Fruit fly (Drosophila melanogaster) whole organism, embryonic: Measurements from ENCODE around the gene Cpsf100.

Experiments used
- Awh ChIP-seq: fragments of 200-800 bp; sonication (Bioruptor generic); IDR thresholded peaks from 2 replicates; pipeline ENCODE4, ENCODE4 v1.3.6; 2022; ENCODE audit warnings: missing biosample characterization, missing genetic modification characterization
- Bteb2 ChIP-seq: fragments of 200-800 bp; sonication (Bioruptor generic); optimal IDR thresholded peaks from 2 replicates; lab custom pipeline; 2016; ENCODE audit warnings: missing biosample characterization, missing genetic modification characterization
- CG10267 ChIP-seq: fragments of 200-800 bp; sonication (Bioruptor generic); optimal IDR thresholded peaks from 2 replicates; lab custom pipeline; 2018; ENCODE audit warnings: missing biosample characterization, mild to moderate bottlenecking, missing genetic modification characterization, moderate library complexity
- CG11560 ChIP-seq: fragments of 200-800 bp; sonication (Bioruptor generic); IDR thresholded peaks from 3 replicates; pipeline ENCODE4 v1.3.6; 2022; ENCODE audit warnings: missing biosample characterization, missing genetic modification characterization
- CG11696 ChIP-seq: fragments of 200-800 bp; sonication (Bioruptor generic); IDR thresholded peaks from 2 replicates; pipeline ENCODE4 v1.3.6; 2022; ENCODE audit warnings: missing biosample characterization, missing genetic modification characterization
- CG12155 ChIP-seq: fragments of 200-800 bp; sonication (Bioruptor generic); optimal IDR thresholded peaks from 3 replicates; lab custom pipeline; 2016; ENCODE audit warnings: missing biosample characterization, missing genetic modification characterization
- CG15601 ChIP-seq: fragments of 200-800 bp; sonication (Bioruptor generic); optimal IDR thresholded peaks from 3 replicates; lab custom pipeline; 2019; ENCODE audit warnings: missing biosample characterization, mild to moderate bottlenecking, missing genetic modification characterization, moderate library complexity
- CG15696 ChIP-seq: fragments of 200-800 bp; sonication (Bioruptor generic); optimal IDR thresholded peaks from 2 replicates; lab custom pipeline; 2019; ENCODE audit warnings: missing biosample characterization, mild to moderate bottlenecking, missing genetic modification characterization, moderate library complexity
- CG16815 ChIP-seq: fragments of 200-800 bp; sonication (Bioruptor generic); optimal IDR thresholded peaks from 3 replicates; lab custom pipeline; 2017; ENCODE audit warnings: missing biosample characterization, mild to moderate bottlenecking, missing genetic modification characterization
- CG17912 ChIP-seq: fragments of 200-800 bp; sonication (Bioruptor generic); optimal IDR thresholded peaks from 2 replicates; lab custom pipeline; 2018; ENCODE audit warnings: missing biosample characterization, mild to moderate bottlenecking, missing genetic modification characterization
- CG18476 ChIP-seq: fragments of 200-800 bp; sonication (Bioruptor generic); optimal IDR thresholded peaks from 2 replicates; lab custom pipeline; 2016; ENCODE audit warnings: missing biosample characterization, mild to moderate bottlenecking, missing genetic modification characterization
- CG18619 ChIP-seq: fragments of 200-800 bp; sonication (Bioruptor generic); optimal IDR thresholded peaks from 3 replicates; lab custom pipeline; 2017; ENCODE audit warnings: missing biosample characterization, mild to moderate bottlenecking, missing genetic modification characterization
- CG3281 ChIP-seq: fragments of 200-800 bp; sonication (Bioruptor generic); optimal IDR thresholded peaks from 3 replicates; lab custom pipeline; 2017; ENCODE audit warnings: missing biosample characterization, mild to moderate bottlenecking, missing genetic modification characterization
- CG3847 ChIP-seq: fragments of 200-800 bp; sonication (Bioruptor generic); IDR thresholded peaks from 2 replicates; pipeline ENCODE4 v1.3.6; 2022; ENCODE audit warnings: missing biosample characterization, missing genetic modification characterization
- CG4424 ChIP-seq: fragments of 200-800 bp; sonication (Bioruptor generic); optimal IDR thresholded peaks from 3 replicates; lab custom pipeline; 2016; ENCODE audit warnings: missing biosample characterization, missing genetic modification characterization
- CG8281 ChIP-seq: fragments of 200-800 bp; sonication (Bioruptor generic); optimal IDR thresholded peaks from 2 replicates; lab custom pipeline; 2018; ENCODE audit warnings: missing biosample characterization, mild to moderate bottlenecking, missing genetic modification characterization, moderate library complexity
- Dek ChIP-seq: fragments of 200-800 bp; sonication (Bioruptor generic); optimal IDR thresholded peaks from 3 replicates; lab custom pipeline; 2019; ENCODE audit warnings: missing biosample characterization, mild to moderate bottlenecking, missing genetic modification characterization, moderate library complexity
- Doc2 ChIP-seq: fragments of 200-800 bp; sonication (Bioruptor generic); IDR thresholded peaks from 2 replicates; pipeline ENCODE4 v1.3.6; 2022; ENCODE audit warnings: missing biosample characterization, missing genetic modification characterization
- Gug ChIP-seq: fragments of 200-800 bp; sonication (Bioruptor generic); IDR thresholded peaks from 4 replicates; pipeline ENCODE4 v1.3.6; 2022; ENCODE audit warnings: missing biosample characterization, missing genetic modification characterization
- HLH54F ChIP-seq: fragments of 200-800 bp; sonication (Bioruptor generic); optimal IDR thresholded peaks from 3 replicates; lab custom pipeline; 2016; ENCODE audit warnings: missing biosample characterization, missing genetic modification characterization
- HmgZ ChIP-seq: fragments of 200-800 bp; sonication (Bioruptor generic); optimal IDR thresholded peaks from 2 replicates; lab custom pipeline; 2018; ENCODE audit warnings: missing biosample characterization, mild to moderate bottlenecking, missing genetic modification characterization
- Oli ChIP-seq: fragments of 200-800 bp; sonication (Bioruptor generic); optimal IDR thresholded peaks from 2 replicates; lab custom pipeline; 2018; ENCODE audit warnings: missing biosample characterization, mild to moderate bottlenecking, missing genetic modification characterization, moderate library complexity
- Rx ChIP-seq: fragments of 200-800 bp; sonication (Bioruptor generic); IDR thresholded peaks from 2 replicates; pipeline ENCODE4 v1.3.6; 2022; ENCODE audit warnings: missing biosample characterization, missing genetic modification characterization
- Stat92E ChIP-seq, 3 experiments: fragments of >200 bp in 2 of 3; fragments of 200-800 bp in 1 of 3; sonication (Bioruptor generic) in 1 of 3; optimal IDR thresholded peaks; 2 replicates each; lab custom pipeline; 2017 to 2019; ENCODE audit warnings: missing biosample characterization in 3 of 3, missing genetic modification characterization in 3 of 3, mild to moderate bottlenecking in 1 of 3, moderate library complexity in 1 of 3
- ara ChIP-seq: fragments of 200-800 bp; sonication (Bioruptor generic); IDR thresholded peaks from 2 replicates; pipeline ENCODE4 v1.3.6; 2022; ENCODE audit warnings: missing biosample characterization, missing genetic modification characterization
- dan ChIP-seq: fragments of 200-800 bp; sonication (Bioruptor generic); IDR thresholded peaks from 2 replicates; pipeline ENCODE4 v1.3.6; 2022; ENCODE audit warnings: missing biosample characterization, missing genetic modification characterization
- en ChIP-seq: fragments of 200-800 bp; sonication (Bioruptor generic); optimal IDR thresholded peaks from 2 replicates; lab custom pipeline; 2016; ENCODE audit warnings: missing biosample characterization, missing genetic modification characterization
- gce ChIP-seq: fragments of 200-800 bp; sonication (Bioruptor generic); IDR thresholded peaks from 3 replicates; pipeline ENCODE4 v1.3.6; 2022; ENCODE audit warnings: missing biosample characterization, missing genetic modification characterization
- gcm ChIP-seq: fragments of 200-800 bp; sonication (Bioruptor generic); optimal IDR thresholded peaks from 2 replicates; lab custom pipeline; 2019; ENCODE audit warnings: missing biosample characterization, mild to moderate bottlenecking, missing genetic modification characterization, moderate library complexity
- gem ChIP-seq: fragments of 200-800 bp; sonication (Bioruptor generic); optimal IDR thresholded peaks from 2 replicates; lab custom pipeline; 2019; ENCODE audit warnings: missing biosample characterization, mild to moderate bottlenecking, missing genetic modification characterization, moderate library complexity
- gsb ChIP-seq: fragments of 200-800 bp; sonication (Bioruptor generic); IDR thresholded peaks from 2 replicates; pipeline ENCODE4 v1.3.6; 2022; ENCODE audit warnings: missing biosample characterization, missing genetic modification characterization
- h ChIP-seq: fragments of >200 bp; optimal IDR thresholded peaks from 2 replicates; lab custom pipeline; 2017
- ind ChIP-seq: fragments of 200-800 bp; sonication (Bioruptor generic); optimal IDR thresholded peaks from 3 replicates; lab custom pipeline; 2016; ENCODE audit warnings: missing biosample characterization, missing genetic modification characterization
- lab ChIP-seq: fragments of 200-800 bp; sonication (Bioruptor generic); optimal IDR thresholded peaks from 3 replicates; lab custom pipeline; 2017; ENCODE audit warnings: missing biosample characterization, missing genetic modification characterization, mild to moderate bottlenecking, moderate library complexity, missing genetic modification reagents
- lola ChIP-seq, 3 experiments: fragments of >200 bp in 2 of 3; fragments of 200-800 bp in 1 of 3; sonication (Bioruptor generic) in 1 of 3; optimal IDR thresholded peaks; 2 replicates each; lab custom pipeline; 2017 to 2019; ENCODE audit warnings: missing biosample characterization in 3 of 3, missing genetic modification characterization in 3 of 3, mild to moderate bottlenecking in 1 of 3, moderate library complexity in 1 of 3
- maf-S ChIP-seq: fragments of 200-800 bp; sonication (Bioruptor generic); optimal IDR thresholded peaks from 2 replicates; lab custom pipeline; 2016; ENCODE audit warnings: missing biosample characterization, missing genetic modification characterization
- onecut ChIP-seq: fragments of 200-800 bp; sonication (Bioruptor generic); IDR thresholded peaks from 2 replicates; pipeline ENCODE4 v1.3.6; 2022; ENCODE audit warnings: missing biosample characterization, missing genetic modification characterization
- pan ChIP-seq, 4 experiments: fragments of >200 bp in 3 of 4; fragments of 200-800 bp in 1 of 4; sonication (Bioruptor generic) in 1 of 4; optimal IDR thresholded peaks in 3 of 4; IDR thresholded peaks in 1 of 4; 2 replicates each; pipeline versions ENCODE4 v1.3.6 to Lab custom; 2017 to 2022; ENCODE audit warnings: missing biosample characterization in 2 of 4, missing genetic modification characterization in 2 of 4, mixed read lengths in 1 of 4
- prd ChIP-seq, 3 experiments: fragments of >200 bp in 2 of 3; fragments of 200-800 bp in 1 of 3; sonication (Bioruptor generic) in 1 of 3; optimal IDR thresholded peaks in 2 of 3; IDR thresholded peaks in 1 of 3; 2 replicates in 2 of 3; 3 replicates in 1 of 3; pipeline versions ENCODE4 v1.3.6 to Lab custom; 2017 to 2022; ENCODE audit warnings: missing biosample characterization in 1 of 3, missing genetic modification characterization in 1 of 3
- ro ChIP-seq: fragments of 200-800 bp; sonication (Bioruptor generic); IDR thresholded peaks from 2 replicates; pipeline ENCODE4 v1.3.6; 2022; ENCODE audit warnings: missing biosample characterization, missing genetic modification characterization
- salm ChIP-seq: fragments of 200-800 bp; sonication (Bioruptor generic); optimal IDR thresholded peaks from 2 replicates; lab custom pipeline; 2018; ENCODE audit warnings: missing biosample characterization, mild to moderate bottlenecking, missing genetic modification characterization
- scrt ChIP-seq: fragments of 200-800 bp; sonication (Bioruptor generic); optimal IDR thresholded peaks from 2 replicates; lab custom pipeline; 2018; ENCODE audit warnings: missing biosample characterization, mild to moderate bottlenecking, missing genetic modification characterization, moderate library complexity
- sd ChIP-seq: fragments of 200-800 bp; sonication (Bioruptor generic); optimal IDR thresholded peaks from 3 replicates; lab custom pipeline; 2018; ENCODE audit warnings: missing biosample characterization, mild to moderate bottlenecking, missing genetic modification characterization, moderate library complexity
- sima ChIP-seq: fragments of 200-800 bp; sonication (Bioruptor generic); optimal IDR thresholded peaks from 2 replicates; lab custom pipeline; 2016; ENCODE audit warnings: missing biosample characterization, missing genetic modification characterization
- stc ChIP-seq: fragments of 200-800 bp; sonication (Bioruptor generic); IDR thresholded peaks from 2 replicates; pipeline ENCODE4 v1.3.6; 2022; ENCODE audit warnings: missing biosample characterization, missing genetic modification characterization
- unc-4 ChIP-seq: fragments of 200-800 bp; sonication (Bioruptor generic); IDR thresholded peaks from 2 replicates; pipeline ENCODE4 v1.3.6; 2022; ENCODE audit warnings: missing biosample characterization, missing genetic modification characterization; ENCODE audit not compliant: partially characterized antibody
- wor ChIP-seq: fragments of 200-800 bp; sonication (Bioruptor generic); IDR thresholded peaks from 2 replicates; pipeline ENCODE4 v1.3.6; 2022; ENCODE audit warnings: missing biosample characterization, missing genetic modification characterization

Cpsf100 gene

DNA sequence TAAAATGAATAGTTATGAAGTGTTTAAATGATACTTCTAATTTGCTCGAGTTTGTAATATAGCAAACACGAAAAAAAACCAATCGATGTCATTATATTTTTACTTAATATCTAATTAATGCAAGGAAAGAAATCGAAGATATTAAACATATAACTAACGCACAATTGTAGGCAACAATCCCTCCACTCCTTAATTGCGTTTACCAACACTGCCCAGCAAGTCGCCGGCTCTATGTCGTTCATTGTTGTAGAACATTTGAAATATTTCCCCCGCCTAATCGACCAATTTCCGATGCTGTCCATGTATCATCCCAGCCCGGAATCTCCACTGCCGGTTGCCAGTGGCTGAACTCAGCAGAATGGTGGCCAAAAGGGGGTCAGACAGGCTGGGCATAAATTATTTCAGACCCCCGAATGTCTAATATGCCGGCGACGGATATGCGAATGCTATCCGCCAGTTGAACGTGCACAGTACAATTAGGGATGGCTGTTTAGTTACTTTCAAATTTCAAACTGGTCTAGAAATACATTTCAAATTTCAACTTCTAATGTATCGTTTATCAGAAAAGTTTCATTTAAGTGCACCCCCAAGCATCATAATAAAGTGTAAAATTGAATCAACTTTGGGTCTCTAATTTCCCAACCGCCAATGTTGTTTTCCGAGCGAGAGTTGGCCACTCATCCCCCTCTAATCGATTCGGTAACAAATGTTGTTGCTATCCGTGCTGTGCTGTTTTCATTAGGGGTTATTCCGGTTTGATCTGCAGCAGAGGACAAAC lies 34.2 kb downstream of the Cpsf100 start (continued):
- TF ChIP-seq ind (GFP tag; lab: Kevin White, UChicago) (peak; percentile 33), stc (GFP tag; lab: Robert Waterston, UW) (peak; percentile 60; the same call in 1 of the 2 replicates), CG3281 (GFP tag; lab: Kevin White, UChicago) (peak; percentile 49), CG18619 (GFP tag; lab: Kevin White, UChicago) (peak; percentile 46), Bteb2 (GFP tag; lab: Kevin White, UChicago) (peak; percentile 16), scrt (GFP tag; lab: Kevin White, UChicago) (peak; percentile 22), CG15601 (tag; lab: Kevin White, UChicago) (no peak), en (GFP tag; lab: Kevin White, UChicago) (no peak), ro (no peak), dan (GFP tag; lab: Robert Waterston, UW) (no peak), prd (optimal IDR thresholded peaks at IDR 0.05; lab: Kevin White, UChicago) (no peak), prd (GFP tag; IDR thresholded peaks at IDR 0.05; lab: Robert Waterston, UW) (peak; percentile 48; the same call in 1 of the 3 replicates), gsb (GFP tag; lab: Robert Waterston, UW) (no peak; the same call in none of the 2 replicates), Doc2 (no peak), unc-4 (no peak), salm (tag; lab: Kevin White, UChicago) (no peak), sd (no peak), CG11696 (GFP tag; lab: Robert Waterston, UW) (peak; percentile 92), wor (GFP tag; lab: Robert Waterston, UW) (0 out of 2 replicates have a peak, but pooled peaks have one; percentile 22), Dek (peak; percentile 15), h (no peak), CG4424 (GFP tag; lab: Kevin White, UChicago) (peak; percentile 32), Oli (tag; lab: Kevin White, UChicago) (peak; percentile 49), CG16815 (no peak), CG15696 (peak; percentile 6), HmgZ (tag; lab: Kevin White, UChicago) (peak; percentile 10), CG3847 (GFP tag; lab: Robert Waterston, UW) (0 out of 2 replicates have a peak, but pooled peaks have one; percentile 13), CG11560 (tag; lab: Robert Waterston, UW) (no peak), sima (GFP tag; lab: Kevin White, UChicago) (no peak), CG10267 (tag; lab: Kevin White, UChicago) (peak; percentile 60), pan (optimal IDR thresholded peaks at IDR 0.05; lab: Kevin White, UChicago) (no peak), pan (GFP tag; optimal IDR thresholded peaks at IDR 0.05 in 1 of 2, IDR thresholded peaks at IDR 0.05 in 1 of 2) (peak in 1 of 2 experiments; percentile 68), CG17912 (GFP tag; lab: Kevin White, UChicago) (no peak), CG18476 (no peak), gcm (GFP tag; lab: Kevin White, UChicago) (peak; percentile 18), gce (0 out of 3 replicates have a peak, but pooled peaks have one; percentile 31), CG12155 (GFP tag; lab: Kevin White, UChicago) (no peak), gem (tag; lab: Kevin White, UChicago) (peak; percentile 62), ara (GFP tag; lab: Robert Waterston, UW) (peak; percentile 51; the same call in 1 of the 2 replicates), lab (peak; percentile 73), Awh (GFP tag; lab: Robert Waterston, UW) (0 out of 2 replicates have a peak, but pooled peaks have one; percentile 31), Gug (GFP tag; lab: Robert Waterston, UW) (peak; percentile 7; the same call in 2 of the 4 replicates), HLH54F (GFP tag; lab: Kevin White, UChicago) (no peak), CG8281 (tag; lab: Kevin White, UChicago) (peak; percentile 17), maf-S (peak; percentile 30), onecut (peak; percentile 53), Stat92E (GFP tag; optimal IDR thresholded peaks at IDR 0.05; lab: Kevin White, UChicago) (no peak), Rx (GFP tag; lab: Robert Waterston, UW) (no peak), lola (GFP tag; optimal IDR thresholded peaks at IDR 0.05; lab: Kevin White, UChicago) (peak in 1 of 3 experiments; percentile 6)
